Worm (Caenorhabditis elegans) whole organism, L4/young adult: Measurements from ENCODE around the gene sru-3.

Experiments
- W03F9.2 ChIP-seq: fragments of 150-350 bp; optimal IDR thresholded peaks from 2 replicates; lab custom pipeline; 2014; ENCODE audit warnings: missing biosample characterization, missing genetic modification characterization
- him-1 ChIP-seq: sonication (generic microtip); optimal IDR thresholded peaks from 2 replicates; lab custom pipeline; 2016; ENCODE audit warnings: missing genotype, missing genetic modification reagents, missing genetic modification characterization, missing compliant biosample characterization

DNA sequence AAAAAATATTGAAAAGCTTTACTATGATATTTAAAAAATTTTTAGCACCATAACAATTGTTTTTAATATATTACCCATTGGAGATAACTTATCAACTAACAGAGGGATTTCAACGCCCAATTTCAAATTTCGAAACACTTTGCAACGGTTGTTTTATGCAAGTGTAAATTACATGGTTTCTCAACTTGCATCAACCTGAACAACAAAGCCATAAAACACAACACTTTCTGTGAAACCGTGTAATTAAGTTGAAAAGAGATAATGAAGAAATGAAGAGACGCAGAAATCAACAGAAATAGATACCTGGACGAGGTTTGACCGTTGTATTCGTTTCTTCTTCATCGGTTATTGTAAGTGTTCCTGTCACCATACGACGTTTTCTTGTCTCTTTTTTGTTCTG, 46.0 kb upstream of the sru-3 start, which contains the start of gene cpin-1:
- no peak for TF ChIP-seq him-1
- no peak for TF ChIP-seq W03F9.2 (tag; lab: Kevin White, UChicago)
